Worm (Caenorhabditis elegans) whole organism, young adult: ENCODE data around the gene col-178.

Experiments used
- B0336.3 ChIP-seq: fragments of 200-800 bp; sonication (Bioruptor generic); IDR thresholded peaks from 2 replicates; pipeline ENCODE4 v1.3.6; 2022; ENCODE audit warnings: missing genetic modification characterization, missing compliant biosample characterization
- K11D2.4 ChIP-seq: fragments of 200-800 bp; sonication (Bioruptor generic); IDR thresholded peaks from 2 replicates; pipeline ENCODE4 v1.3.6; 2022; ENCODE audit warnings: missing genetic modification reagents, missing genetic modification characterization, missing compliant biosample characterization
- ama-1 ChIP-seq, 3 experiments: fragments of 150-350 bp in 1 of 3; sonication (generic microtip) in 2 of 3; optimal IDR thresholded peaks; 2 replicates each; lab custom pipeline; 2014 to 2018; ENCODE audit warnings: missing biosample characterization in 2 of 3, missing genetic modification characterization in 2 of 3, missing genetic modification reagents in 2 of 3
- mcd-1 ChIP-seq: fragments of 200-800 bp; sonication (Bioruptor generic); IDR thresholded peaks from 2 replicates; pipeline ENCODE4 v1.3.6; 2022; ENCODE audit warnings: missing genetic modification reagents, missing genetic modification characterization, missing compliant biosample characterization
- mel-28 ChIP-seq: sonication (generic microtip); optimal IDR thresholded peaks from 2 replicates; lab custom pipeline; 2016; ENCODE audit warnings: borderline replicate concordance, mild to moderate bottlenecking, missing genetic modification characterization, missing compliant biosample characterization
- nhr-120 ChIP-seq: fragments of 200-800 bp; sonication (Bioruptor generic); IDR thresholded peaks from 2 replicates; pipeline ENCODE4 v1.3.6; 2022; ENCODE audit warnings: missing genetic modification characterization, missing compliant biosample characterization
- snpc-1.1 ChIP-seq: sonication (generic microtip); optimal IDR thresholded peaks from 2 replicates; lab custom pipeline; 2017; ENCODE audit warnings: missing genetic modification characterization, mild to moderate bottlenecking, missing compliant biosample characterization, antibody characterized with exemption, moderate library complexity, missing genotype, missing genetic modification reagents; ENCODE audit not compliant: insufficient read depth

ce11 chrX:11240585-11241115, 41.4 kb downstream of the col-178 start, which contains the start of gene C34F6.10:
- TF ChIP-seq K11D2.4 (GFP tag; lab: Robert Waterston, UW): no peak
- TF ChIP-seq mcd-1 (GFP tag; lab: Robert Waterston, UW): no peak
- no peak for TF ChIP-seq ama-1 (optimal IDR thresholded peaks at IDR 0.05; lab: Kevin White, UChicago)
- no peak for TF ChIP-seq ama-1 (GFP tag; optimal IDR thresholded peaks at IDR 0.05; lab: Kevin White, UChicago)
- no peak for TF ChIP-seq mel-28 (tag; lab: Kevin White, UChicago)
- TF ChIP-seq snpc-1.1 (tag; lab: Kevin White, UChicago): no peak
- TF ChIP-seq B0336.3 (GFP tag; lab: Robert Waterston, UW): no peak
- TF ChIP-seq nhr-120 (GFP tag; lab: Robert Waterston, UW): no peak
